Worm (Caenorhabditis elegans): ENCODE measurements around the gene ZK105.12.

ZK105.12 gene

ce11 chrV:7716034-7716433 lies at the start of gene ZK105.12:
Gene ZK105.12, minus strand, starts transcription at chrV:7716134.
- TF ChIP-seq tbx-37 (GFP tag; conservative IDR thresholded peaks at IDR 0.05) (no peak), hmg-4 (GFP tag; optimal IDR thresholded peaks at IDR 0.05) (no peak), tra-4 (tag; optimal IDR thresholded peaks at IDR 0.05) (no peak), sea-1 (GFP tag; conservative IDR thresholded peaks at IDR 0.05) (no peak), ceh-36 (tag; optimal IDR thresholded peaks at IDR 0.05) (no peak), pes-1 (GFP tag; IDR thresholded peaks at IDR 0.05) (no peak), scrt-1 (GFP tag; IDR thresholded peaks at IDR 0.05) (no peak), ets-7 (tag; optimal IDR thresholded peaks at IDR 0.05) (no peak), B0310.2 (tag; optimal IDR thresholded peaks at IDR 0.05) (no peak), ceh-13 (GFP tag; optimal IDR thresholded peaks at IDR 0.05) (no peak)

ce11 chrV:7761906-7762305 lies 46.0 kb upstream of the ZK105.12 start:
- TF ChIP-seq scrt-1 (GFP tag; IDR thresholded peaks at IDR 0.05) (no peak), ets-7 (tag; optimal IDR thresholded peaks at IDR 0.05) (no peak), ceh-13 (GFP tag; optimal IDR thresholded peaks at IDR 0.05) (no peak), hmbx-1 (tag; optimal IDR thresholded peaks at IDR 0.05) (no peak), ceh-36 (tag; optimal IDR thresholded peaks at IDR 0.05) (no peak), tbx-37 (GFP tag; conservative IDR thresholded peaks at IDR 0.05) (no peak), B0310.2 (tag; optimal IDR thresholded peaks at IDR 0.05) (no peak), ama-1 (optimal IDR thresholded peaks at IDR 0.05) (no peak), hnd-1 (tag; optimal IDR thresholded peaks at IDR 0.05) (no peak), F13C5.2 (tag; optimal IDR thresholded peaks at IDR 0.05) (no peak), tbx-11 (GFP tag; IDR thresholded peaks at IDR 0.05) (no peak), tra-4 (tag; optimal IDR thresholded peaks at IDR 0.05) (no peak), flt-1 (GFP tag; IDR thresholded peaks at IDR 0.05) (no peak), hmg-4 (GFP tag; optimal IDR thresholded peaks at IDR 0.05) (no peak)

- TF ChIP-seq tbx-11 (GFP tag; IDR thresholded peaks at IDR 0.05) (no peak), F13C5.2 (tag; optimal IDR thresholded peaks at IDR 0.05) (no peak), ceh-36 (tag; optimal IDR thresholded peaks at IDR 0.05) (no peak), sea-1 (GFP tag; conservative IDR thresholded peaks at IDR 0.05) (no peak), B0310.2 (tag; optimal IDR thresholded peaks at IDR 0.05) (no peak), hmbx-1 (tag; optimal IDR thresholded peaks at IDR 0.05) (no peak), hnd-1 (tag; optimal IDR thresholded peaks at IDR 0.05) (no peak), tra-4 (tag; optimal IDR thresholded peaks at IDR 0.05) (no peak), aly-1 (tag; optimal IDR thresholded peaks at IDR 0.05) (no peak), hmg-4 (GFP tag; optimal IDR thresholded peaks at IDR 0.05) (no peak), flt-1 (GFP tag; IDR thresholded peaks at IDR 0.05) (no peak), scrt-1 (GFP tag; IDR thresholded peaks at IDR 0.05) (no peak), ets-7 (tag; optimal IDR thresholded peaks at IDR 0.05) (no peak), tbx-37 (GFP tag; conservative IDR thresholded peaks at IDR 0.05) (no peak), ceh-13 (GFP tag; optimal IDR thresholded peaks at IDR 0.05) (no peak), ama-1 (optimal IDR thresholded peaks at IDR 0.05) (no peak), pes-1 (GFP tag; IDR thresholded peaks at IDR 0.05) (no peak)
Observed at ce11 chrV:7760174-7760573, 44.2 kb upstream of the ZK105.12 start, which contains the start of gene hint-3. Gene hint-3, plus strand, starts transcription at chrV:7760474.

- TF ChIP-seq B0310.2 (tag; optimal IDR thresholded peaks at IDR 0.05) (no peak), tra-4 (tag; optimal IDR thresholded peaks at IDR 0.05) (no peak), flt-1 (GFP tag; IDR thresholded peaks at IDR 0.05) (no peak), F13C5.2 (tag; optimal IDR thresholded peaks at IDR 0.05) (no peak), hmbx-1 (tag; optimal IDR thresholded peaks at IDR 0.05) (no peak), tbx-37 (GFP tag; conservative IDR thresholded peaks at IDR 0.05) (no peak), hmg-4 (GFP tag; optimal IDR thresholded peaks at IDR 0.05) (no peak), ceh-36 (tag; optimal IDR thresholded peaks at IDR 0.05) (no peak), ets-7 (tag; optimal IDR thresholded peaks at IDR 0.05) (no peak), sea-1 (GFP tag; conservative IDR thresholded peaks at IDR 0.05) (no peak), aly-1 (tag; optimal IDR thresholded peaks at IDR 0.05) (no peak), ama-1 (optimal IDR thresholded peaks at IDR 0.05) (no peak), pes-1 (GFP tag; IDR thresholded peaks at IDR 0.05) (no peak), tbx-11 (GFP tag; IDR thresholded peaks at IDR 0.05) (no peak), ceh-13 (GFP tag; optimal IDR thresholded peaks at IDR 0.05) (no peak), hnd-1 (tag; optimal IDR thresholded peaks at IDR 0.05) (no peak), scrt-1 (GFP tag; IDR thresholded peaks at IDR 0.05) (no peak)
Observed at ce11 chrV:7759270-7759669, 43.3 kb upstream of the ZK105.12 start.

ce11 chrV:7755991-7756390 lies 40.1 kb upstream of the ZK105.12 start:
- no peak for TF ChIP-seq B0310.2 (tag; optimal IDR thresholded peaks at IDR 0.05)
- TF ChIP-seq ama-1 (optimal IDR thresholded peaks at IDR 0.05), result no peak
- TF ChIP-seq tbx-11 (GFP tag; IDR thresholded peaks at IDR 0.05), result no peak
- TF ChIP-seq scrt-1 (GFP tag; IDR thresholded peaks at IDR 0.05), result no peak
- no peak for TF ChIP-seq F13C5.2 (tag; optimal IDR thresholded peaks at IDR 0.05)
- TF ChIP-seq tbx-37 (GFP tag; conservative IDR thresholded peaks at IDR 0.05), result no peak
- TF ChIP-seq aly-1 (tag; optimal IDR thresholded peaks at IDR 0.05), result no peak

ce11 chrV:7754557-7754956 lies 38.6 kb upstream of the ZK105.12 start, which contains the start of gene T05B11.4:
Gene T05B11.4, minus strand, starts transcription at chrV:7754657.
- no peak for TF ChIP-seq tbx-11 (GFP tag; IDR thresholded peaks at IDR 0.05)
- TF ChIP-seq ama-1 (optimal IDR thresholded peaks at IDR 0.05), result no peak
- TF ChIP-seq pes-1 (GFP tag; IDR thresholded peaks at IDR 0.05), result no peak
- TF ChIP-seq B0310.2 (tag; optimal IDR thresholded peaks at IDR 0.05), result no peak
- TF ChIP-seq scrt-1 (GFP tag; IDR thresholded peaks at IDR 0.05), result no peak
- no peak for TF ChIP-seq ets-7 (tag; optimal IDR thresholded peaks at IDR 0.05)
- no peak for TF ChIP-seq aly-1 (tag; optimal IDR thresholded peaks at IDR 0.05)
- no peak for TF ChIP-seq flt-1 (GFP tag; IDR thresholded peaks at IDR 0.05)
- no peak for TF ChIP-seq ceh-36 (tag; optimal IDR thresholded peaks at IDR 0.05)
- TF ChIP-seq F13C5.2 (tag; optimal IDR thresholded peaks at IDR 0.05), result no peak
- TF ChIP-seq tra-4 (tag; optimal IDR thresholded peaks at IDR 0.05), result no peak
- TF ChIP-seq sea-1 (GFP tag; conservative IDR thresholded peaks at IDR 0.05), result no peak
- TF ChIP-seq hmg-4 (GFP tag; optimal IDR thresholded peaks at IDR 0.05), result no peak
- no peak for TF ChIP-seq hnd-1 (tag; optimal IDR thresholded peaks at IDR 0.05)
- TF ChIP-seq tbx-37 (GFP tag; conservative IDR thresholded peaks at IDR 0.05), result no peak
- TF ChIP-seq hmbx-1 (tag; optimal IDR thresholded peaks at IDR 0.05), result no peak
- TF ChIP-seq ceh-13 (GFP tag; optimal IDR thresholded peaks at IDR 0.05), result no peak

- TF ChIP-seq hnd-1 (tag; optimal IDR thresholded peaks at IDR 0.05) (no peak), hmg-4 (GFP tag; optimal IDR thresholded peaks at IDR 0.05) (no peak), tra-4 (tag; optimal IDR thresholded peaks at IDR 0.05) (no peak), flt-1 (GFP tag; IDR thresholded peaks at IDR 0.05) (no peak), F13C5.2 (tag; optimal IDR thresholded peaks at IDR 0.05) (no peak), ceh-36 (tag; optimal IDR thresholded peaks at IDR 0.05) (no peak), tbx-37 (GFP tag; conservative IDR thresholded peaks at IDR 0.05) (no peak), pes-1 (GFP tag; IDR thresholded peaks at IDR 0.05) (no peak), ceh-13 (GFP tag; optimal IDR thresholded peaks at IDR 0.05) (no peak), hmbx-1 (tag; optimal IDR thresholded peaks at IDR 0.05) (no peak), B0310.2 (tag; optimal IDR thresholded peaks at IDR 0.05) (no peak), tbx-11 (GFP tag; IDR thresholded peaks at IDR 0.05) (no peak), ets-7 (tag; optimal IDR thresholded peaks at IDR 0.05) (no peak), aly-1 (tag; optimal IDR thresholded peaks at IDR 0.05) (no peak), sea-1 (GFP tag; conservative IDR thresholded peaks at IDR 0.05) (no peak), scrt-1 (GFP tag; IDR thresholded peaks at IDR 0.05) (no peak)
Observed at ce11 chrV:7749708-7750107, 33.8 kb upstream of the ZK105.12 start.

Measured in whole organism, early embryonic.